Fruit fly (Drosophila melanogaster): ENCODE measurements around the gene Pkc98E.

The Pkc98E gene

DNA sequence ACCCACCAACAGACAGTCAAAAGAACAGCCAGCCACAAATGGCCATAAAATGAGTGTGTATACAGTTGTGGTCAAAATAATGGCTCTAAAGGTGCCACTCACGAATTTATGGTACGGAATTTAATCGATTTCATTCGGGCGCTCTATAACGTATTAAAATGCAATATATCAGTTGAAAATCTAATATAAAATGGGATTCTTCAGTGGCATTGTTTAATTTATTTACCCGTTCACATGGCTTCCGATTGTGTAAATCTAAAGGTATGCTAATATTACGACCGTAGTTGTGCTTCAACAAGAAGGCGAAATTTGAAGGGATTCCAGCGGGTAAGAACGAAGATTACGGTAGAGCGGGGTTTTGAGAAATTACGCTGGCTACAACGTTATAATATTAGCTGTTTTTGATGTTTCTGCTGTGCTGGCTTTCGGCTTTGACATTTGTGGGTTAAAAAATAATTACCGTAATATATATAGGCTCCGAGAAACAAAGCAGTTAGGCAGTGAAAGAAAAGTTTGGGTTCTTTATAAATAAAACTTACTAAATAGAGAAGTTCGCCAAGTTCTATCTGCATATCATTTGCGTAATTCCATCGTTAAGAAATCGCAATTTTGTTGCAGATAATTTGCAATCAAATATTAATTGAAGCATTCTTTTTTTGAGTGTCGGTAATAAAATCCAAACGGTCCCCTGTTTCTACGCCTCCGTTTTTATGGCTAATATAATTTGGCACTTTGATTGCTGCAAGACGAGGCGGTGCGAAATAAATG is 36.9 kb downstream of the Pkc98E start (continued):
- TF ChIP-seq en (GFP tag; optimal IDR thresholded peaks at IDR 0.05) (no peak), CHES-1-like (GFP tag; optimal IDR thresholded peaks at IDR 0.05) (no peak), CG10267 (tag; optimal IDR thresholded peaks at IDR 0.05) (peak; percentile 14), Taf1 (GFP tag; IDR thresholded peaks at IDR 0.05) (no peak), croc (GFP tag; conservative IDR thresholded peaks at IDR 0.05) (no peak), zfh1 (GFP tag; IDR thresholded peaks at IDR 0.05) (no peak), ssp (GFP tag; IDR thresholded peaks at IDR 0.05) (no peak), CG14441 (GFP tag; IDR thresholded peaks at IDR 0.05) (no peak), CG10274 (GFP tag; optimal IDR thresholded peaks at IDR 0.05) (no peak), gem (tag; optimal IDR thresholded peaks at IDR 0.05) (peak; percentile 43), CG31224 (GFP tag; IDR thresholded peaks at IDR 0.05) (no peak), CG13894 (tag; optimal IDR thresholded peaks at IDR 0.05) (peak; percentile 38), fd3F (GFP tag; optimal IDR thresholded peaks at IDR 0.05) (no peak), CG3163 (GFP tag; optimal IDR thresholded peaks at IDR 0.05) (no peak), Antp (GFP tag; optimal IDR thresholded peaks at IDR 0.05) (no peak), CG17359 (tag; optimal IDR thresholded peaks at IDR 0.05) (no peak), chn (GFP tag; optimal IDR thresholded peaks at IDR 0.05) (no peak), corto (GFP tag; optimal IDR thresholded peaks at IDR 0.05) (no peak), Ptx1 (GFP tag; IDR thresholded peaks at IDR 0.05) (0 out of 2 replicates have a peak, but pooled peaks have one; percentile 9), CG34376 (GFP tag; optimal IDR thresholded peaks at IDR 0.05) (no peak), shn (GFP tag; optimal IDR thresholded peaks at IDR 0.05) (no peak), grn (GFP tag; optimal IDR thresholded peaks at IDR 0.05) (no peak), Poxn (GFP tag; IDR thresholded peaks at IDR 0.05) (no peak), CG7839 (tag; optimal IDR thresholded peaks at IDR 0.05) (peak; percentile 9), ken (GFP tag; IDR thresholded peaks at IDR 0.05) (0 out of 3 replicates have a peak, but pooled peaks have one; percentile 25), vvl (GFP tag; IDR thresholded peaks at IDR 0.05) (0 out of 2 replicates have a peak, but pooled peaks have one; percentile 18), CG12942 (GFP tag; optimal IDR thresholded peaks at IDR 0.05) (peak; percentile 4), CG14710 (tag; optimal IDR thresholded peaks at IDR 0.05) (no peak), chif (GFP tag; optimal IDR thresholded peaks at IDR 0.05) (peak in 1 of 2 experiments; percentile 6), CG12659 (GFP tag; optimal IDR thresholded peaks at IDR 0.05) (peak; percentile 4), CG4820 (GFP tag; optimal IDR thresholded peaks at IDR 0.05) (no peak), ap (GFP tag; IDR thresholded peaks at IDR 0.05) (no peak), ind (GFP tag; optimal IDR thresholded peaks at IDR 0.05) (no peak), CG11093 (GFP tag; IDR thresholded peaks at IDR 0.05) (no peak), tup (GFP tag; optimal IDR thresholded peaks at IDR 0.05) (no peak), chinmo (GFP tag; IDR thresholded peaks at IDR 0.05; ENCODE audit: partially characterized antibody) (no peak), amos (GFP tag; IDR thresholded peaks at IDR 0.05; ENCODE audit: partially characterized antibody) (no peak), CG10366 (GFP tag; IDR thresholded peaks at IDR 0.05) (peak; percentile 40; the same call in 1 of the 2 replicates), stwl (tag; optimal IDR thresholded peaks at IDR 0.05) (no peak), usp (GFP tag; optimal IDR thresholded peaks at IDR 0.05) (no peak), Kr (GFP tag; optimal IDR thresholded peaks at IDR 0.05) (no peak), CG1792 (GFP tag; optimal IDR thresholded peaks at IDR 0.05) (no peak), kah (GFP tag; optimal IDR thresholded peaks at IDR 0.05) (no peak), p53 (GFP tag; optimal IDR thresholded peaks at IDR 0.05) (no peak), E2f1 (GFP tag; IDR thresholded peaks at IDR 0.05) (no peak), CG6272 (GFP tag; IDR thresholded peaks at IDR 0.05) (no peak), danr (GFP tag; IDR thresholded peaks at IDR 0.05) (no peak), CG7786 (GFP tag; optimal IDR thresholded peaks at IDR 0.05) (peak; percentile 9), cad (GFP tag; optimal IDR thresholded peaks at IDR 0.05) (no peak), CG10147 (GFP tag; optimal IDR thresholded peaks at IDR 0.05) (peak; percentile 29), CG8944 (GFP tag; optimal IDR thresholded peaks at IDR 0.05) (no peak)
